Fruit fly (Drosophila melanogaster) Kc167 (cell line): Measurements from ENCODE around the gene CG13055.

ENCODE experiments used
- Myc ChIP-seq: fragments of >200 bp; optimal IDR thresholded peaks from 2 replicates; lab custom pipeline; 2017; ENCODE audit warnings: missing external identifiers
- Sin3A ChIP-seq: fragments of >200 bp; optimal IDR thresholded peaks from 2 replicates; lab custom pipeline; 2018; ENCODE audit warnings: missing external identifiers
- h ChIP-seq: fragments of >200 bp; optimal IDR thresholded peaks from 3 replicates; lab custom pipeline; 2018; ENCODE audit warnings: missing external identifiers
- insv ChIP-seq: fragments of >200 bp; optimal IDR thresholded peaks from 3 replicates; lab custom pipeline; 2018; ENCODE audit warnings: missing external identifiers
- ttk ChIP-seq: sonication (Bioruptor generic); optimal IDR thresholded peaks from 2 replicates; lab custom pipeline; 2017; ENCODE audit warnings: missing external identifiers

DNA sequence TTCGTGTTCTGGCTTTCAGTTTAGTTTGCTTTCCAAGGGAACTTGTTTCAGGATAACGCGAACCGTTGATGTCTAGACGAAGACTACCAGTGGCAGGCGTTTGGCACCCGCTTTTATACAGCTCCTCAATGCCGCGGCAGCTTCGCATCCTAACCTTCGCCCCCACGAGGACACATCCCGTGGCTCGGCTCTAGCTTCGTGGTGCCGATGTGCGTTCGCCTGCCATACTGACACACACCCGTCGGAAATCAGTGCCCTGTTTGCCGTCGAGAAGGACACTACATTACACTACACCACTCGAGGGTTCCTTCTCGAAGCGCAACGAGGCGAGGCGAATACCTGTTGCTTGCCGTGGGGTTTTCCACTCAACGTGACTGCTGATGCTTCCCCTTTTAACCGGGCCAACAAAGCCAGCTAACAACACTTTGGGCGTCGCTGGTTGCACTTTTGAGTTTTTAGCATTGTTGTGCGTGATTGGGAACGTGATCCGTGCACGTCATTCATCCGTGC, 5.0 kb upstream of the CG13055 start, which contains the start of gene CG13054:
- no peak for TF ChIP-seq insv (lab: Kevin White, UChicago)
- TF ChIP-seq Myc (lab: Kevin White, UChicago), result no peak
- TF ChIP-seq ttk, result no peak
- no peak for TF ChIP-seq h (lab: Kevin White, UChicago)
- TF ChIP-seq Sin3A (lab: Kevin White, UChicago), result no peak
